Fruit fly (Drosophila melanogaster) whole organism, larva: Measurements from ENCODE around the gene Col4a1.
A peak's percentile ranks its signal among the peaks of the same experiment; 100 is the strongest.

Experiments used
- noc ChIP-seq: fragments of 200-800 bp; sonication (Bioruptor generic); optimal IDR thresholded peaks from 3 replicates; lab custom pipeline; 2019; ENCODE audit warnings: missing biosample characterization, mild to moderate bottlenecking, missing genetic modification characterization, moderate library complexity

Col4a1 gene

DNA sequence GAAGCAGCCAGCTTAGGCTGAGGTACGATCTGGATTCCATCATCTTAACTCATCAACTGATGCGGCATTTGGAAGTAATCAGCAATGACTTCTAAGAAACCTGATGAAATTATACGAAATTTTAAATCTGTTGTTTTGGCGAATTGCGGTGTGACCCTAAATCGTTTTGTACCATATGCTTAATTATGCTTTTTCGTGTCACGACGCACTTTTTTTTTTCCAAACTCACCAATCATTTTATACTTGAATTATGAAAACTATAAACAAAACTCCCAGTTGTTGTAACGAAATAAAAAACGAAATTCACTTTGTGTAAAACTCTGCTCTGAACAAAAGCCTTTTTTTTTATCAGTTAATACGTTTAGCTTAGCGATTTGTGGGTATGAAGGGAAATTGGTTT, 28.7 kb downstream of the Col4a1 start, which contains the start of gene Nepl3:
Gene Nepl3, minus strand, starts transcription at position 155 of the 400 bp plus-strand sequence.
- TF ChIP-seq noc (tag; lab: Kevin White, UChicago), result no peak

dm6 chr2L:5059645-5060254, 30.3 kb downstream of the Col4a1 start, which contains the start of gene Rpn11:
Rpn11 (minus strand) TSS chr2L:5059790.
- TF ChIP-seq noc (tag; lab: Kevin White, UChicago), result peak; percentile 63

DNA sequence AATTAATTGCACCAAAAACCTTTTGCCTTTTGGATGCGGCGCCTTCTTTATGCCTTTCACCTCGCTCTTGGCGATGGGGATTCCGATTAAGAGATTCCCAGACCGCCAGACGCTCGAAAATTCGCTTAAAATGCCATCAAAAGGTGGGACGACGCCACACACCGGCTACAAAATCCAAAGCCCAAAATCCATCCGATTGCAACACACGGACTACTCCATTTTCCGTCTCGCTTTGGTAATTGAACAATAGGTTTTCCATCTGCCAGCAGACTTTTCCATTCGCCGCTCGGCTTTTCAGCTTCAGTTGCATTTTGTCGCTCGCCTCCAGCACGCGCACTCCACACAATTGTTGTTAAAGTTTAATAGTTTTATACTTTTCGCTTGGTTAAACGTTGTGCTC, 31.1 kb downstream of the Col4a1 start, which contains the start of gene qtc:
Gene qtc, plus strand, starts transcription at position 301 of the 400 bp plus-strand sequence.
- no peak for TF ChIP-seq noc (tag; lab: Kevin White, UChicago)

- TF ChIP-seq noc (tag; lab: Kevin White, UChicago), result peak; percentile 90
These were observed 31.6 kb downstream of the Col4a1 start for dm6 chr2L:5060952-5061478.

DNA sequence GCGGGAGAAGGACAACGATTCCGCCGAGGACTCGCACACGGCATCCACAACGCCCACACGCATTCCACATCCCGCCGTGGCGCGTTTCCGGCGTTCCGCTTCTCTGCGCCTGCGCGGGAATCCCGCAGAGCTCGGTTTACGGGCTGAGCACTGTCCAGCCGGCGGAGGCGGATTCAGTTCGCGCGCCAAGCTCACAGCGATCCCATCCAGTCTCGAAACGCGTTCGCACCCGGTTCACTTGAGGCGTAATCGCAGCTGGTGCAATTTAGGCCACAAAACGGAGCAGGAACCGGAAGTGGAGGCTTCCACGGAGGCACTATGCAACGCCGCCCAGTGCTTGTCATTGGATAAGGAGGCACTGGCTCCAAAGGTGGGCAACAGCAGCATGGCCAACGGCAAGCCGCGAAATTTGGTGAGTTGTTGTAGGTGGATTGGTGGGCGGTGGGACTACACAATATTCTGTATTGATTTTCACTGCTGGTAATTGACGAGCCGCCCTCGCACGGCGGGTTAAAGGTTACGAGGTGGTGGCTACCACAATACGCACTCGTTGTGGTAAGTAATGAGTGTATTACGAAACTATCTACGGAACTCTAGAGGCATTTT, 33.5 kb downstream of the Col4a1 start:
- TF ChIP-seq noc (tag; lab: Kevin White, UChicago), result no peak

DNA sequence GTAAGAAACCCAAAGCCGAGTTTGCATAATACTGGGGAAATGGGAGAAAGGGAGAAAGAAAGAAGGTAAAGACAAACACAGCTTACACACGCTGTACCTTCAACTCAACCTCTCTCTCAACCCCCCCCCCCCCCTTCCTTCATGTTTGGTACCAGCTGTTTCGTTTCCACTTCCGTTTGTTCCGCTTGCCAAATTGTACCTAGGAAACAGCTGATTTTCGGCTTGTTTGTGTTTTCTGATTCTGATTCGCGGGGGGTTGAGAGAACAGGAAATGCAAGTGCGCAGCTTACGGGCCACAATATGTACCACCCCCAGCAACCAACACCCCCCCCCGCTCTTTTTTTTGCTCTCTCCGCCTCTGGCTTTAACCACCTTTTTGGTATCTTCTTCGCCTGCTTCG, 34.5 kb downstream of the Col4a1 start:
- TF ChIP-seq noc (tag; lab: Kevin White, UChicago), result no peak

DNA sequence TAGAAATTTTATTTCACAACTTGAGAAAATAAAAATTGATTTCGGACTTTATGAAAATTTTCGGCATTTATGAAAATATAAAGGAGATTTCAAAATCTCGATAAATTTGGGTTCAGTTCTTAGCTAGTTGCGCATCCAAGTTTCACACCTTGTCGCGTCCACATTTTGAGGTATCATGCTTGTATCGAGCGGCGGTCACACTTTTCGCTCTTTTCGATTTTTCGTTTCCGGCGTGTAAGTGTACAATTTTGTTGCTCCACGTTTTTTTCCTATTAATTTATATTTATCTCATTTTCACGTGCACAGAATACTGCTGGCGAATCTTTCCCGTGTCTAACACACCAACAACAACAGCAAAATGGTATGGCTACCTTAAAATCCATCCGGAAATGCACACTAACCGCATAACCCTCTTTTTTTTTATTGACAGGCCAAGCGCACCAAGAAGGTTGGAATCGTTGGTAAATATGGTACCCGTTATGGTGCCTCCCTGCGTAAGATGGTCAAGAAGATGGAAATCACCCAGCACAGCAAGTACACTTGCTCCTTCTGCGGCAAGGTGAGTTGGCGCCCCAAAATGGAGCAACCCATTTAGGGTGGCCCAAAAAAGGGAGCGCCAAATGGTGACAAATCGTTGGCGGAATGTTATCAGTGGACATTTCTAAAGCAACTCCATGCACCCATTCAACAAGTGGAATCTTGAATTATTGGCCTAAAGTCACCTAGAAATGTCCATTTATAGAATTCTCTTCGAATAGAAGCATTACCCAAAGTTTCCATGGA, 41.6 kb downstream of the Col4a1 start, which contains the start of gene RpL37A:
Gene RpL37A, plus strand, starts transcription at position 161 of the 783 bp plus-strand sequence.
- peak; percentile 20 for TF ChIP-seq noc (tag; lab: Kevin White, UChicago)

- no peak for TF ChIP-seq noc (tag; lab: Kevin White, UChicago)
These were observed 42.9 kb downstream of the Col4a1 start for dm6 chr2L:5072357-5072756.

- TF ChIP-seq noc (tag; lab: Kevin White, UChicago), result no peak
These were observed 49.8 kb downstream of the Col4a1 start for dm6 chr2L:5079200-5079599.

dm6 chr2L:5080225-5080867, 50.9 kb downstream of the Col4a1 start:
- peak; percentile 19 for TF ChIP-seq noc (tag; lab: Kevin White, UChicago)

dm6 chr2L:5084586-5085257, 55.3 kb downstream of the Col4a1 start:
- peak; percentile 76 for TF ChIP-seq noc (tag; lab: Kevin White, UChicago)

DNA sequence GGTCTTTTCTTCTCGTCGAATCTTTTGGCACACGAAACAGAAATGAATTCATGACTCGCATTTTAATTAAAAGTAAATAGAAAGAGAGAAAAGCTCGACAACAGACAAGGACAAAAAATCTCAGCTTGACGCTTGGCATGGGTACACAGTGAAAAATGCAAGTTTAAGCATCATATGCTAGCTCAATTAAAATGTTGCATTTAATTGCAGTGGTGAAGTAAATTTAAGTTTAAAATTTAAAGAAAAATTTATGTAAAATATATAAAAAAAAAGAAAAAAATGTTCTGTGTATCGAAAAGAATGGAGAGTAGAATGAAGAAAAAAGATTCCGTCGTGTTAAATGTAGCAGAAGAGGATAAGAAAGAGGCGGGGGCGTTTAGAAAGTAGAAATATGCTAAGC, 56.2 kb downstream of the Col4a1 start:
- peak; percentile 46 for TF ChIP-seq noc (tag; lab: Kevin White, UChicago)
